Fruit fly (Drosophila melanogaster) whole organism, embryonic: ENCODE data around the gene CG13364.

Experiments
- ATbp ChIP-seq: fragments of 200-800 bp; sonication (Bioruptor generic); optimal IDR thresholded peaks from 2 replicates; lab custom pipeline; 2017; ENCODE audit warnings: missing biosample characterization, mild to moderate bottlenecking, missing genetic modification characterization, missing genetic modification reagents
- Aef1 ChIP-seq: fragments of 200-800 bp; sonication (Bioruptor generic); IDR thresholded peaks from 3 replicates; pipeline ENCODE4 v1.3.6; 2022; ENCODE audit warnings: missing biosample characterization, missing genetic modification characterization
- Atf3 ChIP-seq: fragments of 200-800 bp; sonication (Bioruptor generic); optimal IDR thresholded peaks from 3 replicates; lab custom pipeline; 2016; ENCODE audit warnings: missing biosample characterization, missing genetic modification characterization
- Atf6 ChIP-seq: fragments of 200-800 bp; sonication (Bioruptor generic); IDR thresholded peaks from 2 replicates; pipeline ENCODE4 v1.3.6; 2022; ENCODE audit warnings: missing biosample characterization, missing genetic modification characterization
- B-H2 ChIP-seq: fragments of 200-800 bp; sonication (Bioruptor generic); optimal IDR thresholded peaks from 2 replicates; lab custom pipeline; 2018; ENCODE audit warnings: missing biosample characterization, mild to moderate bottlenecking, missing genetic modification characterization
- BEAF-32 ChIP-seq: fragments of 200-800 bp; sonication (Bioruptor generic); optimal IDR thresholded peaks from 3 replicates; lab custom pipeline; 2017; ENCODE audit warnings: missing biosample characterization, missing genetic modification characterization, mild to moderate bottlenecking, moderate library complexity, missing genetic modification reagents
- CG10267 ChIP-seq: fragments of 200-800 bp; sonication (Bioruptor generic); optimal IDR thresholded peaks from 2 replicates; lab custom pipeline; 2018; ENCODE audit warnings: missing biosample characterization, mild to moderate bottlenecking, missing genetic modification characterization, moderate library complexity
- CG10462 ChIP-seq: fragments of 200-800 bp; sonication (Bioruptor generic); optimal IDR thresholded peaks from 2 replicates; lab custom pipeline; 2016; ENCODE audit warnings: missing biosample characterization, missing genetic modification characterization
- CG11085 ChIP-seq: fragments of 200-800 bp; sonication (Bioruptor generic); IDR thresholded peaks from 2 replicates; pipeline ENCODE4 v1.3.6; 2022; ENCODE audit warnings: missing biosample characterization, missing genetic modification characterization
- CG11560 ChIP-seq: fragments of 200-800 bp; sonication (Bioruptor generic); IDR thresholded peaks from 3 replicates; pipeline ENCODE4 v1.3.6; 2022; ENCODE audit warnings: missing biosample characterization, missing genetic modification characterization
- CG12104 ChIP-seq: fragments of 200-800 bp; sonication (Bioruptor generic); optimal IDR thresholded peaks from 3 replicates; lab custom pipeline; 2016; ENCODE audit warnings: missing biosample characterization, missing genetic modification characterization
- CG12219 ChIP-seq: fragments of 200-800 bp; sonication (Bioruptor generic); optimal IDR thresholded peaks from 3 replicates; lab custom pipeline; 2018; ENCODE audit warnings: missing biosample characterization, mild to moderate bottlenecking, missing genetic modification characterization
- CG14965 ChIP-seq: fragments of 200-800 bp; sonication (Bioruptor generic); optimal IDR thresholded peaks from 2 replicates; lab custom pipeline; 2016; ENCODE audit warnings: missing biosample characterization, missing genetic modification characterization, borderline replicate concordance
- CG15514 ChIP-seq: fragments of 200-800 bp; sonication (Bioruptor generic); optimal IDR thresholded peaks from 3 replicates; lab custom pipeline; 2017; ENCODE audit warnings: missing biosample characterization, missing genetic modification characterization, mild to moderate bottlenecking, moderate library complexity, missing genetic modification reagents
- CG16813 ChIP-seq: fragments of 200-800 bp; sonication (Bioruptor generic); IDR thresholded peaks from 3 replicates; pipeline ENCODE4 v1.3.6; 2022; ENCODE audit warnings: missing biosample characterization, missing genetic modification characterization; ENCODE audit not compliant: partially characterized antibody
- CG17829 ChIP-seq: fragments of 200-800 bp; optimal IDR thresholded peaks from 2 replicates; lab custom pipeline; 2019; ENCODE audit warnings: missing biosample characterization, mild to moderate bottlenecking, missing genetic modification characterization, moderate library complexity
- CG18476 ChIP-seq: fragments of 200-800 bp; sonication (Bioruptor generic); optimal IDR thresholded peaks from 2 replicates; lab custom pipeline; 2016; ENCODE audit warnings: missing biosample characterization, mild to moderate bottlenecking, missing genetic modification characterization
- CG33557 ChIP-seq: fragments of 200-800 bp; sonication (Bioruptor generic); optimal IDR thresholded peaks from 2 replicates; lab custom pipeline; 2019; ENCODE audit warnings: missing biosample characterization, mild to moderate bottlenecking, missing genetic modification characterization, moderate library complexity
- CG34422 ChIP-seq: fragments of 200-800 bp; sonication (Bioruptor generic); IDR thresholded peaks from 3 replicates; pipeline ENCODE4 v1.3.6; 2022; ENCODE audit warnings: missing biosample characterization, missing genetic modification characterization
- CG4328 ChIP-seq: fragments of 200-800 bp; sonication (Bioruptor generic); optimal IDR thresholded peaks from 3 replicates; lab custom pipeline; 2017; ENCODE audit warnings: missing biosample characterization, missing genetic modification reagents, missing genetic modification characterization
- CG4424 ChIP-seq: fragments of 200-800 bp; sonication (Bioruptor generic); optimal IDR thresholded peaks from 3 replicates; lab custom pipeline; 2016; ENCODE audit warnings: missing biosample characterization, missing genetic modification characterization
- CG8388 ChIP-seq: fragments of 200-800 bp; sonication (Bioruptor generic); optimal IDR thresholded peaks from 2 replicates; lab custom pipeline; 2019; ENCODE audit warnings: missing biosample characterization, mild to moderate bottlenecking, missing genetic modification characterization, moderate library complexity
- CG8478 ChIP-seq: fragments of >200 bp; optimal IDR thresholded peaks from 2 replicates; lab custom pipeline; 2018
- CrebB ChIP-seq: fragments of 200-800 bp; sonication (Bioruptor generic); optimal IDR thresholded peaks from 3 replicates; lab custom pipeline; 2018; ENCODE audit warnings: missing biosample characterization, mild to moderate bottlenecking, missing genetic modification characterization
- HHEX ChIP-seq: fragments of 200-800 bp; sonication (Bioruptor generic); optimal IDR thresholded peaks from 3 replicates; lab custom pipeline; 2017; ENCODE audit warnings: missing biosample characterization, mild to moderate bottlenecking, missing genetic modification characterization, missing genetic modification reagents
- HmgD ChIP-seq: fragments of 200-800 bp; sonication (Bioruptor generic); optimal IDR thresholded peaks from 3 replicates; lab custom pipeline; 2016; ENCODE audit warnings: missing biosample characterization, missing genetic modification characterization
- Hr39 ChIP-seq: fragments of >200 bp; optimal IDR thresholded peaks from 2 replicates; lab custom pipeline; 2017
- Lim3 ChIP-seq: fragments of 200-800 bp; sonication (Bioruptor generic); IDR thresholded peaks from 2 replicates; pipeline ENCODE4 v1.3.6; 2022; ENCODE audit warnings: missing biosample characterization, missing genetic modification characterization
- MTF-1 ChIP-seq: fragments of 200-800 bp; sonication (Bioruptor generic); optimal IDR thresholded peaks from 2 replicates; lab custom pipeline; 2018; ENCODE audit warnings: missing biosample characterization, mild to moderate bottlenecking, missing genetic modification characterization, borderline replicate concordance
- NfI ChIP-seq: fragments of 200-800 bp; sonication (Bioruptor generic); optimal IDR thresholded peaks from 3 replicates; lab custom pipeline; 2018; ENCODE audit warnings: missing biosample characterization, mild to moderate bottlenecking, missing genetic modification characterization, moderate library complexity
- Oaz ChIP-seq: fragments of 200-800 bp; sonication (Bioruptor generic); IDR thresholded peaks from 2 replicates; pipeline ENCODE4 v1.3.6; 2022; ENCODE audit warnings: missing biosample characterization, missing genetic modification characterization
- Sry-δ ChIP-seq: fragments of 200-800 bp; sonication (Bioruptor generic); optimal IDR thresholded peaks from 2 replicates; lab custom pipeline; 2016; ENCODE audit warnings: missing biosample characterization, missing genetic modification characterization
- ab ChIP-seq: fragments of 200-800 bp; sonication (Bioruptor generic); optimal IDR thresholded peaks from 2 replicates; lab custom pipeline; 2016; ENCODE audit warnings: missing biosample characterization, missing genetic modification characterization
- ac ChIP-seq: fragments of 200-800 bp; sonication (Bioruptor generic); optimal IDR thresholded peaks from 3 replicates; lab custom pipeline; 2017; ENCODE audit warnings: missing biosample characterization, mild to moderate bottlenecking, missing genetic modification characterization
- crol ChIP-seq: fragments of 200-800 bp; sonication (Bioruptor generic); IDR thresholded peaks from 2 replicates; pipeline ENCODE4 v1.3.6; 2022; ENCODE audit warnings: missing biosample characterization, missing genetic modification characterization
- hb ChIP-seq: fragments of 200-800 bp; sonication (Bioruptor generic); IDR thresholded peaks from 3 replicates; pipeline ENCODE4 v1.3.6; 2022; ENCODE audit warnings: missing biosample characterization, missing genetic modification characterization; ENCODE audit not compliant: partially characterized antibody
- lab ChIP-seq: fragments of 200-800 bp; sonication (Bioruptor generic); optimal IDR thresholded peaks from 3 replicates; lab custom pipeline; 2017; ENCODE audit warnings: missing biosample characterization, missing genetic modification characterization, mild to moderate bottlenecking, moderate library complexity, missing genetic modification reagents
- lola ChIP-seq, 3 experiments: fragments of >200 bp in 2 of 3; fragments of 200-800 bp in 1 of 3; sonication (Bioruptor generic) in 1 of 3; optimal IDR thresholded peaks; 2 replicates each; lab custom pipeline; 2017 to 2019; ENCODE audit warnings: missing biosample characterization in 3 of 3, missing genetic modification characterization in 3 of 3, mild to moderate bottlenecking in 1 of 3, moderate library complexity in 1 of 3
- maf-S ChIP-seq: fragments of 200-800 bp; sonication (Bioruptor generic); optimal IDR thresholded peaks from 2 replicates; lab custom pipeline; 2016; ENCODE audit warnings: missing biosample characterization, missing genetic modification characterization
- mld ChIP-seq: fragments of 200-800 bp; sonication (Bioruptor generic); IDR thresholded peaks from 3 replicates; pipeline ENCODE4 v1.3.6; 2022; ENCODE audit warnings: missing biosample characterization, missing genetic modification characterization; ENCODE audit not compliant: partially characterized antibody
- p53 ChIP-seq: fragments of 200-800 bp; sonication (Bioruptor generic); optimal IDR thresholded peaks from 2 replicates; lab custom pipeline; 2016; ENCODE audit warnings: missing biosample characterization, missing genetic modification characterization
- scrt ChIP-seq: fragments of 200-800 bp; sonication (Bioruptor generic); optimal IDR thresholded peaks from 2 replicates; lab custom pipeline; 2018; ENCODE audit warnings: missing biosample characterization, mild to moderate bottlenecking, missing genetic modification characterization, moderate library complexity
- slou ChIP-seq: fragments of 200-800 bp; sonication (Bioruptor generic); optimal IDR thresholded peaks from 3 replicates; lab custom pipeline; 2016; ENCODE audit warnings: missing biosample characterization, missing genetic modification characterization
- sob ChIP-seq: fragments of 200-800 bp; sonication (Bioruptor generic); IDR thresholded peaks from 2 replicates; pipeline ENCODE4 v1.3.6; 2022; ENCODE audit warnings: missing biosample characterization, missing genetic modification characterization
- tna ChIP-seq: fragments of 200-800 bp; sonication (Bioruptor generic); IDR thresholded peaks from 2 replicates; pipeline ENCODE4 v1.3.6; 2022; ENCODE audit warnings: missing biosample characterization, missing genetic modification characterization; ENCODE audit not compliant: partially characterized antibody
- trh ChIP-seq: fragments of 200-800 bp; sonication (Bioruptor generic); optimal IDR thresholded peaks from 2 replicates; lab custom pipeline; 2016; ENCODE audit warnings: missing biosample characterization, missing genetic modification characterization
- ttk ChIP-seq: fragments of 200-800 bp; sonication (Bioruptor generic); IDR thresholded peaks from 2 replicates; pipeline ENCODE4 v2.1.2; 2022; ENCODE audit warnings: missing biosample characterization, missing genetic modification characterization
- tup ChIP-seq: fragments of 200-800 bp; sonication (Bioruptor generic); optimal IDR thresholded peaks from 2 replicates; lab custom pipeline; 2016; ENCODE audit warnings: missing biosample characterization, mild to moderate bottlenecking, missing genetic modification characterization, moderate library complexity
- wor ChIP-seq: fragments of 200-800 bp; sonication (Bioruptor generic); IDR thresholded peaks from 2 replicates; pipeline ENCODE4 v1.3.6; 2022; ENCODE audit warnings: missing biosample characterization, missing genetic modification characterization
- z ChIP-seq: fragments of 200-800 bp; sonication (Bioruptor generic); IDR thresholded peaks from 3 replicates; pipeline ENCODE4 v1.3.6; 2022; ENCODE audit warnings: missing biosample characterization, missing genetic modification characterization
- zfh1 ChIP-seq: fragments of 200-800 bp; sonication (Bioruptor generic); IDR thresholded peaks from 3 replicates; pipeline ENCODE4 v1.3.6; 2022; ENCODE audit warnings: missing biosample characterization, missing genetic modification characterization

Gene CG13364

DNA sequence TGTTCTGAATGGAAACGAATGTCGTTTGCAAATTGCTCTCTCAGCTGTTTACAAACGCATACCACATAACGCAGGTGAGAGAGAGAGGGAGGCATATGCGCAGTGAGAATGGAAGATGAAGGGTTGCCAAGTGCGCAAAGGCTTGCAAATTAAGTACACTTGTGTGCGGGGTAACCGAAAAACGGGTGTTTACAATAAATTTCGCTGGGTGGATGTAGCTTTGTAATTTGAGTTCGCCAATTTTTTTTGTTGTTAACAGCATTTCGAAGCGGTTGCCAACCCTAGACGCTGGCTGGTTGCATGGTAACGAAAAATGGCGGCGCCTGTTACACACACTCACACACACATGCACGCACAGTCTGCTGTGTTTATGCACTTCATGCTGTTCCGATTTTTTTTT is 29.9 kb upstream of the CG13364 start (continued):
- TF ChIP-seq CG16813 (GFP tag; lab: Robert Waterston, UW) = no peak
- peak; percentile 69 for TF ChIP-seq CG14965 (GFP tag; lab: Kevin White, UChicago)
- TF ChIP-seq p53 (GFP tag; lab: Kevin White, UChicago) = peak; percentile 81
- no peak for TF ChIP-seq mld
- peak; percentile 96 for TF ChIP-seq HHEX (GFP tag; lab: Kevin White, UChicago)
- peak; percentile 91 for TF ChIP-seq tup (GFP tag; lab: Kevin White, UChicago)
- TF ChIP-seq CG8478 (lab: Kevin White, UChicago) = no peak
- TF ChIP-seq hb = no peak
- peak; percentile 93 for TF ChIP-seq ab (GFP tag; lab: Kevin White, UChicago)
- TF ChIP-seq CG12104 = peak; percentile 93
- TF ChIP-seq scrt = peak; percentile 92
- peak; percentile 98 for TF ChIP-seq zfh1
- peak; percentile 94 for TF ChIP-seq Oaz (GFP tag; lab: Robert Waterston, UW)
- TF ChIP-seq CG11085 = peak; percentile 88
- peak; percentile 67 for TF ChIP-seq trh (GFP tag; lab: Kevin White, UChicago)
- TF ChIP-seq CG18476 (GFP tag; lab: Kevin White, UChicago) = peak; percentile 92
- no peak for TF ChIP-seq crol (GFP tag; lab: Robert Waterston, UW)
- peak; percentile 98 for TF ChIP-seq CG34422 (GFP tag; lab: Robert Waterston, UW)
- TF ChIP-seq tna (GFP tag; lab: Robert Waterston, UW) = 0 out of 2 replicates have a peak, but pooled peaks have one; percentile 17
- peak; percentile 91 for TF ChIP-seq CG15514 (GFP tag; lab: Kevin White, UChicago)
- TF ChIP-seq B-H2 (GFP tag; lab: Kevin White, UChicago) = peak; percentile 94
- TF ChIP-seq Atf6 (GFP tag; lab: Robert Waterston, UW) = peak; percentile 94
- TF ChIP-seq NfI = peak; percentile 96
- TF ChIP-seq CG33557 (GFP tag; lab: Kevin White, UChicago) = peak; percentile 92
- TF ChIP-seq BEAF-32 (GFP tag; lab: Kevin White, UChicago) = peak; percentile 8
- no peak for TF ChIP-seq Hr39 (lab: Kevin White, UChicago)
- peak; percentile 94 for TF ChIP-seq CG4424 (GFP tag; lab: Kevin White, UChicago)
- peak; percentile 75 for TF ChIP-seq slou (GFP tag; lab: Kevin White, UChicago)
- TF ChIP-seq Aef1 (GFP tag; lab: Robert Waterston, UW) = peak; percentile 95
- TF ChIP-seq ac (GFP tag; lab: Kevin White, UChicago) = peak; percentile 77
- TF ChIP-seq MTF-1 = peak; percentile 96
- TF ChIP-seq ATbp (GFP tag; lab: Kevin White, UChicago) = peak; percentile 97
- peak; percentile 95 for TF ChIP-seq maf-S
- peak; percentile 92 for TF ChIP-seq CG8388
- TF ChIP-seq lab (GFP tag; lab: Kevin White, UChicago) = peak; percentile 97
- TF ChIP-seq Atf3 (GFP tag; lab: Kevin White, UChicago) = peak; percentile 93
- TF ChIP-seq CG10267 (tag; lab: Kevin White, UChicago) = peak; percentile 82
- peak; percentile 94 for TF ChIP-seq CrebB (tag; lab: Kevin White, UChicago)
- peak; percentile 96 for TF ChIP-seq sob (GFP tag; lab: Robert Waterston, UW)
- TF ChIP-seq ttk = peak; percentile 96
- peak; percentile 94 for TF ChIP-seq CG12219 (GFP tag; lab: Kevin White, UChicago)
- peak; percentile 89 for TF ChIP-seq CG10462 (GFP tag; lab: Kevin White, UChicago)
- peak; percentile 80 for TF ChIP-seq Lim3 (GFP tag; lab: Robert Waterston, UW)
- peak; percentile 92 for TF ChIP-seq wor
- TF ChIP-seq CG11560 (tag; lab: Robert Waterston, UW) = peak; percentile 85
- TF ChIP-seq lola (GFP tag; optimal IDR thresholded peaks at IDR 0.05; lab: Kevin White, UChicago) = peak in 1 of 3 experiments; percentile 83
- peak; percentile 49 for TF ChIP-seq Sry-δ (GFP tag; lab: Kevin White, UChicago)
- TF ChIP-seq CG4328 (GFP tag; lab: Kevin White, UChicago) = peak; percentile 93
- peak; percentile 93 for TF ChIP-seq HmgD (GFP tag; lab: Kevin White, UChicago)
- 0 out of 3 replicates have a peak, but pooled peaks have one; percentile 53 for TF ChIP-seq z (GFP tag; lab: Robert Waterston, UW)
- peak; percentile 92 for TF ChIP-seq CG17829
